Worm (Caenorhabditis elegans) whole organism, early embryonic: ENCODE data around the gene Y51H4A.941.
"Not testable (repeated sequence)": the region's sequence is repeated elsewhere in the genome, so short reads cannot be mapped to it uniquely, and the experiment has no call there.

Experiments used
- B0310.2 ChIP-seq: sonication (generic microtip); optimal IDR thresholded peaks from 2 replicates; lab custom pipeline; 2016; ENCODE audit warnings: mild to moderate bottlenecking, missing genetic modification characterization, missing compliant biosample characterization
- F13C5.2 ChIP-seq: sonication (generic microtip); optimal IDR thresholded peaks from 2 replicates; lab custom pipeline; 2017; ENCODE audit warnings: mild to moderate bottlenecking, missing genetic modification characterization, inconsistent platforms, missing compliant biosample characterization
- aly-1 ChIP-seq: sonication (generic microtip); optimal IDR thresholded peaks from 2 replicates; lab custom pipeline; 2016; ENCODE audit warnings: missing genetic modification characterization, missing compliant biosample characterization
- ama-1 ChIP-seq: fragments of 150-350 bp; optimal IDR thresholded peaks from 2 replicates; lab custom pipeline; 2014
- ceh-13 ChIP-seq: fragments of 200-800 bp; sonication (Bioruptor generic); optimal IDR thresholded peaks from 2 replicates; lab custom pipeline; 2018; ENCODE audit warnings: mild to moderate bottlenecking, missing genetic modification characterization, missing compliant biosample characterization
- ceh-36 ChIP-seq: sonication (generic microtip); optimal IDR thresholded peaks from 2 replicates; lab custom pipeline; 2016; ENCODE audit warnings: missing genetic modification characterization, inconsistent platforms, missing compliant biosample characterization
- ets-7 ChIP-seq: sonication (generic microtip); optimal IDR thresholded peaks from 2 replicates; lab custom pipeline; 2016; ENCODE audit warnings: missing genotype, missing genetic modification characterization, missing compliant biosample characterization
- flt-1 ChIP-seq: fragments of 200-800 bp; sonication (Bioruptor generic); IDR thresholded peaks from 2 replicates; pipeline ENCODE4 v1.3.6; 2022; ENCODE audit warnings: missing genetic modification characterization, missing compliant biosample characterization
- hmbx-1 ChIP-seq: sonication (generic microtip); optimal IDR thresholded peaks from 2 replicates; lab custom pipeline; 2016; ENCODE audit warnings: mild to moderate bottlenecking, missing genetic modification characterization, missing compliant biosample characterization
- hmg-4 ChIP-seq: fragments of 200-800 bp; sonication (Bioruptor generic); optimal IDR thresholded peaks from 2 replicates; lab custom pipeline; 2018; ENCODE audit warnings: mild to moderate bottlenecking, missing genetic modification characterization, missing compliant biosample characterization
- hnd-1 ChIP-seq: sonication (generic microtip); optimal IDR thresholded peaks from 2 replicates; lab custom pipeline; 2016; ENCODE audit warnings: missing genetic modification characterization, missing compliant biosample characterization
- pes-1 ChIP-seq: fragments of 200-800 bp; sonication (Bioruptor generic); IDR thresholded peaks from 2 replicates; pipeline ENCODE4 v1.3.6; 2022; ENCODE audit warnings: missing genetic modification reagents, missing genetic modification characterization, missing compliant biosample characterization
- scrt-1 ChIP-seq: fragments of 200-800 bp; sonication (Bioruptor generic); IDR thresholded peaks from 2 replicates; pipeline ENCODE4 v1.3.6; 2022; ENCODE audit warnings: missing genetic modification characterization, missing compliant biosample characterization
- sea-1 ChIP-seq: fragments of 200-800 bp; sonication (Bioruptor generic); conservative IDR thresholded peaks from 2 replicates; pipeline ENCODE4 v1.3.6; 2022; ENCODE audit warnings: missing genetic modification characterization, missing compliant biosample characterization
- tbx-11 ChIP-seq: fragments of 200-800 bp; sonication (Bioruptor generic); IDR thresholded peaks from 2 replicates; pipeline ENCODE4 v1.3.6; 2022; ENCODE audit warnings: missing genetic modification characterization, missing compliant biosample characterization
- tbx-37 ChIP-seq: fragments of 200-800 bp; sonication (Bioruptor generic); conservative IDR thresholded peaks from 2 replicates; pipeline ENCODE4 v1.3.6; 2022; ENCODE audit warnings: missing genetic modification reagents, missing genetic modification characterization, missing compliant biosample characterization
- tra-4 ChIP-seq: sonication (generic microtip); optimal IDR thresholded peaks from 2 replicates; lab custom pipeline; 2017; ENCODE audit warnings: missing genetic modification characterization, missing compliant biosample characterization

Gene Y51H4A.941

ce11 chrIV:16694567-16694966 lies at the start of gene Y51H4A.941:
TSS of gene Y51H4A.941 (minus strand) at chrIV:16694667.
- TF ChIP-seq scrt-1 (GFP tag; lab: Robert Waterston, UW) (no peak), tbx-37 (GFP tag; lab: Robert Waterston, UW) (no peak), ceh-36 (tag; lab: Kevin White, UChicago) (no peak), tra-4 (tag; lab: Kevin White, UChicago) (no peak), ama-1 (lab: Kevin White, UChicago) (no peak), aly-1 (tag; lab: Kevin White, UChicago) (no peak), tbx-11 (GFP tag; lab: Robert Waterston, UW) (no peak), hmbx-1 (tag; lab: Kevin White, UChicago) (no peak), hnd-1 (no peak), ets-7 (tag; lab: Kevin White, UChicago) (no peak), ceh-13 (GFP tag; lab: Kevin White, UChicago) (no peak), B0310.2 (no peak), hmg-4 (GFP tag; lab: Kevin White, UChicago) (no peak), pes-1 (GFP tag; lab: Robert Waterston, UW) (no peak), F13C5.2 (tag; lab: Kevin White, UChicago) (no peak)

- TF ChIP-seq hmbx-1 (tag; lab: Kevin White, UChicago), result no peak
- TF ChIP-seq ceh-13 (GFP tag; lab: Kevin White, UChicago), result no peak
- no peak for TF ChIP-seq scrt-1 (GFP tag; lab: Robert Waterston, UW)
- TF ChIP-seq tra-4 (tag; lab: Kevin White, UChicago), result no peak
- no peak for TF ChIP-seq tbx-37 (GFP tag; lab: Robert Waterston, UW)
- TF ChIP-seq F13C5.2 (tag; lab: Kevin White, UChicago), result no peak
- TF ChIP-seq ceh-36 (tag; lab: Kevin White, UChicago), result no peak
- no peak for TF ChIP-seq sea-1 (GFP tag; lab: Robert Waterston, UW)
- TF ChIP-seq B0310.2, result no peak
- TF ChIP-seq hnd-1, result no peak
- TF ChIP-seq hmg-4 (GFP tag; lab: Kevin White, UChicago), result no peak
- TF ChIP-seq aly-1 (tag; lab: Kevin White, UChicago), result no peak
- TF ChIP-seq ets-7 (tag; lab: Kevin White, UChicago), result no peak
- no peak for TF ChIP-seq pes-1 (GFP tag; lab: Robert Waterston, UW)
- no peak for TF ChIP-seq ama-1 (lab: Kevin White, UChicago)
- no peak for TF ChIP-seq tbx-11 (GFP tag; lab: Robert Waterston, UW)
- TF ChIP-seq flt-1 (GFP tag; lab: Robert Waterston, UW), result no peak
Measured at ce11 chrIV:16743530-16743929, 49.1 kb upstream of the Y51H4A.941 start, which contains the start of gene Y43D4A.1. TSS of gene Y43D4A.1 (plus strand) at chrIV:16743830.

ce11 chrIV:16740769-16741168 lies 46.3 kb upstream of the Y51H4A.941 start, which contains the start of gene Y51H4A.24:
TSS of gene Y51H4A.24 (minus strand) at chrIV:16740869.
- TF ChIP-seq ama-1 (lab: Kevin White, UChicago) (no peak), scrt-1 (GFP tag; lab: Robert Waterston, UW) (no peak), ceh-36 (tag; lab: Kevin White, UChicago) (no peak), ceh-13 (GFP tag; lab: Kevin White, UChicago) (no peak), flt-1 (GFP tag; lab: Robert Waterston, UW) (no peak), tra-4 (tag; lab: Kevin White, UChicago) (no peak), sea-1 (GFP tag; lab: Robert Waterston, UW) (no peak), pes-1 (GFP tag; lab: Robert Waterston, UW) (no peak), hmbx-1 (tag; lab: Kevin White, UChicago) (no peak), tbx-11 (GFP tag; lab: Robert Waterston, UW) (no peak), aly-1 (tag; lab: Kevin White, UChicago) (no peak), F13C5.2 (tag; lab: Kevin White, UChicago) (no peak), B0310.2 (no peak), hmg-4 (GFP tag; lab: Kevin White, UChicago) (no peak), ets-7 (tag; lab: Kevin White, UChicago) (no peak), tbx-37 (GFP tag; lab: Robert Waterston, UW) (no peak), hnd-1 (no peak)

- TF ChIP-seq hmg-4 (GFP tag; lab: Kevin White, UChicago) (no peak), aly-1 (tag; lab: Kevin White, UChicago) (no peak), tbx-11 (GFP tag; lab: Robert Waterston, UW) (no peak), flt-1 (GFP tag; lab: Robert Waterston, UW) (no peak), ets-7 (tag; lab: Kevin White, UChicago) (no peak), hnd-1 (no peak), sea-1 (GFP tag; lab: Robert Waterston, UW) (no peak), tbx-37 (GFP tag; lab: Robert Waterston, UW) (no peak), ceh-36 (tag; lab: Kevin White, UChicago) (no peak), hmbx-1 (tag; lab: Kevin White, UChicago) (no peak), scrt-1 (GFP tag; lab: Robert Waterston, UW) (no peak), pes-1 (GFP tag; lab: Robert Waterston, UW) (no peak), ceh-13 (GFP tag; lab: Kevin White, UChicago) (no peak)
Measured at ce11 chrIV:16735957-16736356, 41.5 kb upstream of the Y51H4A.941 start, which contains the start of gene Y51H4A.25. TSS of gene Y51H4A.25 (plus strand) at chrIV:16736329.

- TF ChIP-seq flt-1 (GFP tag; lab: Robert Waterston, UW) (peak; percentile 73), pes-1 (GFP tag; lab: Robert Waterston, UW) (peak; percentile 85), tbx-11 (GFP tag; lab: Robert Waterston, UW) (0 out of 2 replicates have a peak, but pooled peaks have one; percentile 64), tbx-37 (GFP tag; lab: Robert Waterston, UW) (peak; percentile 57), scrt-1 (GFP tag; lab: Robert Waterston, UW) (peak; percentile 83), sea-1 (GFP tag; lab: Robert Waterston, UW) (peak; percentile 79)
Measured at ce11 chrIV:16731253-16731652, 36.8 kb upstream of the Y51H4A.941 start.

- TF ChIP-seq sea-1, scrt-1, flt-1 (GFP tag; lab: Robert Waterston, UW): not testable (repeated sequence)
Measured at ce11 chrIV:16722616-16723015, 28.1 kb upstream of the Y51H4A.941 start, which contains the start of gene Y51H4A.23. TSS of gene Y51H4A.23 (plus strand) at chrIV:16722916.
